Worm (Caenorhabditis elegans): ENCODE data around the gene Y59A8B.12.

Y59A8B.12 gene

DNA sequence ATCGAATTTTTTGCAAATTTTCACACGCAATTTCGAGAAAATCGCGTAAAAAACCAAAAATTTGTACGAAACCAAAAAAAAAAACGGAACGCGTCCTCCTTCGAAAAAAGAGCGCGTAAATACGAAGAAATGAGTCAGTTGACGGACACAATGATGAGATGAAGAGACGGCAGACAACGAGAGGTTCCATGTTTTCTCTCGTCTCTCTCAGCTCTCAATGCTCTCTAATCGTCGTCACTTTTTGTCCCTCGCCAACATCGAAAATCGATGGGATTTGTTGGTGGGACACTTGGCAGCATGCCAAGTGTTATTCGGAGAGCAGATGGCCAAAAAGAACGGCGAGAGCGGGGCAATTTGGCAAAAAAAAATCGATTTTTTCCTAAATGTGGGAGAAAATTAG lies 6.9 kb downstream of the Y59A8B.12 start (continued):
- TF ChIP-seq ceh-44 (GFP tag; IDR thresholded peaks at IDR 0.05) (no peak), nhr-10 (tag; optimal IDR thresholded peaks at IDR 0.05) (no peak), lim-7 (GFP tag; IDR thresholded peaks at IDR 0.05) (no peak), T26A8.4 (GFP tag; IDR thresholded peaks at IDR 0.05) (peak; percentile 59), mxl-3 (GFP tag; optimal IDR thresholded peaks at IDR 0.05) (peak; percentile 47), jun-1 (tag; optimal IDR thresholded peaks at IDR 0.05) (peak; percentile 6), arid-1 (GFP tag; conservative IDR thresholded peaks at IDR 0.05) (no peak; the same call in 1 of the 2 replicates), nhr-6 (tag; optimal IDR thresholded peaks at IDR 0.05) (peak; percentile 69), hif-1 (tag; optimal IDR thresholded peaks at IDR 0.05) (peak in 1 of 2 experiments; percentile 54), nhr-77 (tag; optimal IDR thresholded peaks at IDR 0.05) (peak; percentile 16), egl-43 (GFP tag; IDR thresholded peaks at IDR 0.05) (no peak), ceh-32 (tag; optimal IDR thresholded peaks at IDR 0.05; ENCODE audit: poor library complexity) (no peak), ceh-28 (tag; optimal IDR thresholded peaks at IDR 0.05) (peak; percentile 71), saeg-2 (GFP tag; IDR thresholded peaks at IDR 0.05) (no peak), daf-16 (GFP tag; optimal IDR thresholded peaks at IDR 0.05) (peak in 1 of 2 experiments; percentile 83), daf-16 (tag; optimal IDR thresholded peaks at IDR 0.05) (peak; percentile 70), dmd-9 (GFP tag; IDR thresholded peaks at IDR 0.05) (no peak), vab-7 (GFP tag; IDR thresholded peaks at IDR 0.05) (no peak), madf-9 (GFP tag; conservative IDR thresholded peaks at IDR 0.05) (0 out of 2 replicates have a peak, but pooled peaks have one; percentile 28), Y5F2A.4 (GFP tag; optimal IDR thresholded peaks at IDR 0.05) (no peak), mxl-2 (GFP tag; conservative IDR thresholded peaks at IDR 0.05) (no peak), ZK546.5 (tag; optimal IDR thresholded peaks at IDR 0.05) (no peak), hmg-1.1 (GFP tag; IDR thresholded peaks at IDR 0.05) (peak; percentile 90), unc-62 (GFP tag; optimal IDR thresholded peaks at IDR 0.05 in 1 of 2) (peak in 1 of 2 experiments; percentile 88), unc-62 (tag; optimal IDR thresholded peaks at IDR 0.05) (no peak), F10B5.3 (tag; optimal IDR thresholded peaks at IDR 0.05) (no peak), tra-1 (GFP tag; IDR thresholded peaks at IDR 0.05) (0 out of 2 replicates have a peak, but pooled peaks have one; percentile 22), nhr-76 (tag; optimal IDR thresholded peaks at IDR 0.05) (no peak), lsy-2 (tag; optimal IDR thresholded peaks at IDR 0.05) (peak; percentile 18 to 86), dve-1 (tag; optimal IDR thresholded peaks at IDR 0.05; ENCODE audit: insufficient read depth) (peak; percentile 87), Y75B8A.6 (GFP tag; IDR thresholded peaks at IDR 0.05) (no peak), lin-13 (GFP tag; optimal IDR thresholded peaks at IDR 0.05) (no peak), Y105C5A.15 (GFP tag; IDR thresholded peaks at IDR 0.05) (no peak), mep-1 (tag; optimal IDR thresholded peaks at IDR 0.05) (peak; percentile 83), pqm-1 (tag; optimal IDR thresholded peaks at IDR 0.05) (no peak), Y48G9A.11 (GFP tag; IDR thresholded peaks at IDR 0.05) (no peak), tag-97 (GFP tag; IDR thresholded peaks at IDR 0.05) (no peak), dmd-6 (GFP tag; IDR thresholded peaks at IDR 0.05) (peak; percentile 59), zfp-3 (GFP tag; conservative IDR thresholded peaks at IDR 0.05) (no peak), unc-130 (GFP tag; optimal IDR thresholded peaks at IDR 0.05) (no peak), ces-1 (GFP tag; optimal IDR thresholded peaks at IDR 0.05) (no peak), duxl-1 (tag; optimal IDR thresholded peaks at IDR 0.05; ENCODE audit: poor library complexity) (peak; percentile 41), lin-38 (GFP tag; IDR thresholded peaks at IDR 0.05) (peak; percentile 77), rbr-2 (tag; optimal IDR thresholded peaks at IDR 0.05) (peak; percentile 80)

Measured in whole organism, L4 larva.